Worm (Caenorhabditis elegans): ENCODE results near the gene msp-79.

ce11 chrIV:9737204-9737790 is 29.7 kb downstream of the msp-79 start, which contains the start of gene cka-1:
- TF ChIP-seq cog-1 (tag; optimal IDR thresholded peaks at IDR 0.05) (no peak), ref-1 (GFP tag; conservative IDR thresholded peaks at IDR 0.05) (no peak), ztf-29 (GFP tag; IDR thresholded peaks at IDR 0.05) (no peak), klf-2 (GFP tag; conservative IDR thresholded peaks at IDR 0.05) (no peak), T22C8.4 (GFP tag; IDR thresholded peaks at IDR 0.05) (no peak)
